Fruit fly (Drosophila melanogaster): ENCODE results near the gene scf.

scf gene

dm6 chr3L:1342133-1342580 is 43.7 kb downstream of the scf start, which contains the start of gene indra (continued):
- peak; percentile 8 for TF ChIP-seq her (GFP tag; optimal IDR thresholded peaks at IDR 0.05)
- TF ChIP-seq CG7928 (GFP tag; optimal IDR thresholded peaks at IDR 0.05) = no peak
- TF ChIP-seq CG6254 (GFP tag; optimal IDR thresholded peaks at IDR 0.05) = no peak
- peak; percentile 56; the same call in 2 of the 3 replicates for TF ChIP-seq CG11560 (tag; IDR thresholded peaks at IDR 0.05)
- peak; percentile 37 for TF ChIP-seq CG5245 (GFP tag; optimal IDR thresholded peaks at IDR 0.05)
- TF ChIP-seq CG13894 (tag; optimal IDR thresholded peaks at IDR 0.05) = no peak
- peak; percentile 37 for TF ChIP-seq kay (GFP tag; optimal IDR thresholded peaks at IDR 0.05)
- TF ChIP-seq lov (optimal IDR thresholded peaks at IDR 0.05) = no peak
- no peak for TF ChIP-seq lov (GFP tag; IDR thresholded peaks at IDR 0.05)
- TF ChIP-seq zf30C (GFP tag; optimal IDR thresholded peaks at IDR 0.05) = no peak
- no peak for TF ChIP-seq so (GFP tag; IDR thresholded peaks at IDR 0.05)
- TF ChIP-seq Dad (GFP tag; optimal IDR thresholded peaks at IDR 0.05) = peak; percentile 46
- no peak for TF ChIP-seq CG4404 (GFP tag; IDR thresholded peaks at IDR 0.05)
- TF ChIP-seq cwo (GFP tag; optimal IDR thresholded peaks at IDR 0.05) = no peak
- no peak; the same call in 2 of the 3 replicates for TF ChIP-seq tgo (GFP tag; IDR thresholded peaks at IDR 0.05)
- peak; percentile 96 for TF ChIP-seq YL-1 (GFP tag; optimal IDR thresholded peaks at IDR 0.05)
- TF ChIP-seq pros (GFP tag; optimal IDR thresholded peaks at IDR 0.05) = no peak
- TF ChIP-seq al (GFP tag; IDR thresholded peaks at IDR 0.05) = 0 out of 2 replicates have a peak, but pooled peaks have one; percentile 26
- TF ChIP-seq prd (optimal IDR thresholded peaks at IDR 0.05) = no peak
- peak; percentile 45; the same call in 1 of the 3 replicates for TF ChIP-seq prd (GFP tag; IDR thresholded peaks at IDR 0.05)
- peak; percentile 8 to 69 for TF ChIP-seq chif (GFP tag; optimal IDR thresholded peaks at IDR 0.05)
- TF ChIP-seq pho (GFP tag; optimal IDR thresholded peaks at IDR 0.05) = peak; percentile 63
- TF ChIP-seq CG1024 (GFP tag; IDR thresholded peaks at IDR 0.05) = no peak
- TF ChIP-seq zen (tag; optimal IDR thresholded peaks at IDR 0.05) = peak; percentile 46
- no peak for TF ChIP-seq CG8388 (GFP tag; optimal IDR thresholded peaks at IDR 0.05)
- TF ChIP-seq Atf-2 (GFP tag; optimal IDR thresholded peaks at IDR 0.05) = peak; percentile 13
- no peak for TF ChIP-seq CG6813 (GFP tag; optimal IDR thresholded peaks at IDR 0.05)
- no peak for TF ChIP-seq CG2712 (tag; optimal IDR thresholded peaks at IDR 0.05)
- peak; percentile 77 for TF ChIP-seq CG17186 (GFP tag; optimal IDR thresholded peaks at IDR 0.05)
- no peak for TF ChIP-seq kni (GFP tag; optimal IDR thresholded peaks at IDR 0.05)
- TF ChIP-seq CG11695 (GFP tag; IDR thresholded peaks at IDR 0.05) = no peak
- no peak for TF ChIP-seq chinmo (GFP tag; IDR thresholded peaks at IDR 0.05; ENCODE audit: partially characterized antibody)
- no peak for TF ChIP-seq D (optimal IDR thresholded peaks at IDR 0.05)
- no peak for TF ChIP-seq D (GFP tag; optimal IDR thresholded peaks at IDR 0.05)
- TF ChIP-seq B-H1 (GFP tag; IDR thresholded peaks at IDR 0.05) = no peak
- TF ChIP-seq cg (GFP tag; optimal IDR thresholded peaks at IDR 0.05) = no peak
- TF ChIP-seq corto (GFP tag; optimal IDR thresholded peaks at IDR 0.05) = no peak
- peak; percentile 25; the same call in 1 of the 2 replicates for TF ChIP-seq ranshi (GFP tag; IDR thresholded peaks at IDR 0.05)
- no peak for TF ChIP-seq gsb-n (tag; optimal IDR thresholded peaks at IDR 0.05)
- TF ChIP-seq Chrac-16 (GFP tag; optimal IDR thresholded peaks at IDR 0.05) = peak; percentile 60
- TF ChIP-seq CG12219 (GFP tag; optimal IDR thresholded peaks at IDR 0.05) = no peak
- TF ChIP-seq Xrp1 (GFP tag; IDR thresholded peaks at IDR 0.05) = peak; percentile 29; the same call in 1 of the 2 replicates
- 0 out of 2 replicates have a peak, but pooled peaks have one; percentile 46 for TF ChIP-seq danr (GFP tag; IDR thresholded peaks at IDR 0.05)
- TF ChIP-seq br (optimal IDR thresholded peaks at IDR 0.05) = no peak
- peak; percentile 9 for TF ChIP-seq slou (GFP tag; optimal IDR thresholded peaks at IDR 0.05)
- TF ChIP-seq hb (GFP tag; IDR thresholded peaks at IDR 0.05; ENCODE audit: partially characterized antibody) = no peak
- peak; percentile 38 for TF ChIP-seq dmrt11E (tag; optimal IDR thresholded peaks at IDR 0.05)
- no peak for TF ChIP-seq CG2202 (tag; optimal IDR thresholded peaks at IDR 0.05)
- no peak for TF ChIP-seq CG8281 (tag; optimal IDR thresholded peaks at IDR 0.05)
- TF ChIP-seq crc (GFP tag; optimal IDR thresholded peaks at IDR 0.05) = no peak
- no peak for TF ChIP-seq CG17802 (tag; optimal IDR thresholded peaks at IDR 0.05)
- TF ChIP-seq CG10543 (GFP tag; optimal IDR thresholded peaks at IDR 0.05) = peak; percentile 44
